Worm (Caenorhabditis elegans): Measurements from ENCODE around the gene ruvb-1.

DNA sequence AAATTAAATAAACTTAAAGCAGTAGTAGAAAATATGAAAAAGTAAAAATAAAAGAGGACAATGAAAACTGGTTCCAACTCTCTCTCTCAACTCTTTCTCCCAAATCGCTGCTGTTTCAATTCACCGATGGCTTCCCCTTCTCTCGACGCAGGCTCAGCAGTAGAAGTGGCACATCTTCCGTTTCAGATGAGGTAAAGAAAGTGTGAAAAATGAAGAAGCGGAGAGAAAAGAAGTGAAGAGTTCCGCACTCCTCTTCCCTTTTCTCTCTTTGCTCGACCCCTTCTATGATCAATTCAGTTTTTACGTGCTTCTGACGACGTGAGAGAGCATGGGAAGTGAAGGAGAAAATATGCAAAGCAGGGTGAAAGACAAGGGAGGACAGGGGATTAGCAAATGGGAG is 6.3 kb downstream of the ruvb-1 start:
- no peak for TF ChIP-seq F44E2.7 (GFP tag; IDR thresholded peaks at IDR 0.05)
- TF ChIP-seq jun-1 (tag; optimal IDR thresholded peaks at IDR 0.05): no peak
- no peak for TF ChIP-seq spr-3 (GFP tag; optimal IDR thresholded peaks at IDR 0.05)

Data from whole organism, L4 larva.